Worm (Caenorhabditis elegans) whole organism, L4 larva: ENCODE data around the gene R04E5.7.
A peak's percentile ranks its signal among the peaks of the same experiment; 100 is the strongest.

Experiments used
- aha-1 ChIP-seq: fragments of 150-350 bp; peaks from one replicate; lab custom pipeline; 2014; ENCODE audit warnings: missing biosample characterization, missing genetic modification characterization
- dve-1 ChIP-seq: sonication (generic microtip); optimal IDR thresholded peaks from 2 replicates; lab custom pipeline; 2017; ENCODE audit warnings: antibody characterized with exemption, mild to moderate bottlenecking, missing genetic modification characterization, missing compliant biosample characterization; ENCODE audit not compliant: insufficient read depth
- lsy-2 ChIP-seq, 2 experiments: fragments of 150-350 bp in 1 of 2; sonication (generic microtip) in 1 of 2; optimal IDR thresholded peaks; 2 replicates each; lab custom pipeline; 2014 to 2017; ENCODE audit warnings: missing biosample characterization in 2 of 2, missing genetic modification characterization in 2 of 2
- mxl-3 ChIP-seq: fragments of 200-800 bp; sonication (Bioruptor generic); optimal IDR thresholded peaks from 2 replicates; lab custom pipeline; 2018; ENCODE audit warnings: mild to moderate bottlenecking, missing genetic modification characterization, missing compliant biosample characterization
- nhr-237 ChIP-seq: sonication (generic microtip); optimal IDR thresholded peaks from 2 replicates; lab custom pipeline; 2017; ENCODE audit warnings: missing biosample characterization, missing genetic modification characterization
- unc-39 ChIP-seq: sonication (generic microtip); optimal IDR thresholded peaks from 2 replicates; lab custom pipeline; 2017; ENCODE audit warnings: missing biosample characterization, missing genetic modification characterization
- zip-2 ChIP-seq: fragments of 150-350 bp; optimal IDR thresholded peaks from 2 replicates; lab custom pipeline; 2014; ENCODE audit warnings: missing biosample characterization, missing genetic modification characterization

- no peak for TF ChIP-seq mxl-3 (GFP tag; lab: Kevin White, UChicago)
- TF ChIP-seq lsy-2 (tag; optimal IDR thresholded peaks at IDR 0.05; lab: Kevin White, UChicago), result no peak
- no peak for TF ChIP-seq aha-1 (tag; lab: Kevin White, UChicago)
- no peak for TF ChIP-seq zip-2 (tag; lab: Kevin White, UChicago)
- TF ChIP-seq nhr-237 (tag; lab: Kevin White, UChicago), result no peak
- no peak for TF ChIP-seq unc-39 (tag; lab: Kevin White, UChicago)
- TF ChIP-seq dve-1 (tag; lab: Kevin White, UChicago), result peak; percentile 23
Observed at ce11 chrX:8754285-8754795, 42.7 kb downstream of the R04E5.7 start.
